Worm (Caenorhabditis elegans): Measurements from ENCODE around the gene zfp-3.

DNA sequence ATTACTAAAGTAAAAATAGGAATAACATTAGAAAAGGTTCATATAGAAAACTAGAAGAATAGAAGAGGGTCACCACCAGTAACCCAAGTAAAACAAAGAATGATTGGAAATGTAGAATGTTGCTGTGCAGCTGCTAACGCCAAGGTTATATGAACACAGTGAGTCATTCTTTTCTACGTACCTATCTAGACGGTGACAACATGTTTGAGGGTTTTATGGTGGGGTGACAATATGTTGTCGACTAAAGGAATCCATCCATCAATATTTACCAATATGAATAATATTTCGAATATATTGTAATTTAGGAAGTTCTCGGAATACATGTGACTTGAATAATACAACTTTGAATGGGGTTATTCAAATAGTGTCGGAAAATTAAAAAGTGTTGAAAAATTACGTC, 45.2 kb downstream of the zfp-3 start, which contains the start of gene ZK402.5:
- TF ChIP-seq pqm-1 (tag; optimal IDR thresholded peaks at IDR 0.05) (no peak), nhr-11 (tag; optimal IDR thresholded peaks at IDR 0.05) (no peak), ceh-8 (GFP tag; optimal IDR thresholded peaks at IDR 0.05) (no peak), mep-1 (tag; optimal IDR thresholded peaks at IDR 0.05) (no peak), hlh-17 (GFP tag; optimal IDR thresholded peaks at IDR 0.05; ENCODE audit: borderline replicate concordance) (no peak), alr-1 (tag; optimal IDR thresholded peaks at IDR 0.05; ENCODE audit: borderline replicate concordance) (no peak), lin-39 (tag; optimal IDR thresholded peaks at IDR 0.05) (no peak), ceh-82 (tag; optimal IDR thresholded peaks at IDR 0.05) (no peak), unc-130 (tag; optimal IDR thresholded peaks at IDR 0.05) (no peak), nhr-90 (tag; optimal IDR thresholded peaks at IDR 0.05; ENCODE audit: poor library complexity) (no peak), nhr-237 (tag; optimal IDR thresholded peaks at IDR 0.05) (no peak)

Measured in whole organism, L1 larva.